Fruit fly (Drosophila melanogaster) whole organism, wandering third instar larva: ENCODE data around the gene brat.

Experiments
- Abd-B ChIP-seq: fragments of >200 bp; optimal IDR thresholded peaks from 2 replicates; lab custom pipeline; 2017; ENCODE audit warnings: missing biosample characterization, missing genetic modification characterization
- CG32264 ChIP-seq: fragments of 200-800 bp; sonication (Bioruptor generic); optimal IDR thresholded peaks from 2 replicates; lab custom pipeline; 2016; ENCODE audit warnings: missing biosample characterization, missing genetic modification characterization
- CG9705 ChIP-seq: fragments of 200-800 bp; sonication (Bioruptor generic); optimal IDR thresholded peaks from 2 replicates; lab custom pipeline; 2018; ENCODE audit warnings: missing biosample characterization, mild to moderate bottlenecking, missing genetic modification characterization
- CrebA ChIP-seq: fragments of 200-800 bp; sonication (Bioruptor generic); optimal IDR thresholded peaks from 2 replicates; lab custom pipeline; 2016; ENCODE audit warnings: missing biosample characterization, mild to moderate bottlenecking, missing genetic modification characterization, borderline replicate concordance
- Dfd ChIP-seq: fragments of >200 bp; optimal IDR thresholded peaks from 2 replicates; lab custom pipeline; 2017; ENCODE audit warnings: missing biosample characterization, missing genetic modification characterization
- Dif ChIP-seq: fragments of 200-275, 200-300 bp; sonication (Bioruptor generic); optimal IDR thresholded peaks from 2 replicates; lab custom pipeline; 2018; ENCODE audit warnings: missing biosample characterization, missing genetic modification characterization; ENCODE audit not compliant: partially characterized antibody
- GATAd ChIP-seq: sonication (Bioruptor generic); optimal IDR thresholded peaks from 2 replicates; lab custom pipeline; 2016; ENCODE audit warnings: missing biosample characterization, missing genetic modification characterization
- HLH106 ChIP-seq: fragments of 200-800 bp; optimal IDR thresholded peaks from 3 replicates; lab custom pipeline; 2019; ENCODE audit warnings: missing biosample characterization, mild to moderate bottlenecking, missing genetic modification characterization, moderate library complexity
- Hnf4 ChIP-seq: fragments of 200-800 bp; sonication (Bioruptor generic); optimal IDR thresholded peaks from 2 replicates; lab custom pipeline; 2016; ENCODE audit warnings: missing biosample characterization, mild to moderate bottlenecking, missing genetic modification characterization
- Hr78 ChIP-seq: fragments of >200 bp; optimal IDR thresholded peaks from 2 replicates; lab custom pipeline; 2017; ENCODE audit warnings: missing biosample characterization, missing genetic modification characterization
- Hr83 ChIP-seq: fragments of 200-300 bp; sonication (Bioruptor generic); optimal IDR thresholded peaks from 2 replicates; lab custom pipeline; 2016; ENCODE audit warnings: missing biosample characterization, mild to moderate bottlenecking, missing genetic modification characterization, moderate library complexity; ENCODE audit not compliant: poor library complexity, severe bottlenecking
- Jra ChIP-seq: sonication (Bioruptor generic); optimal IDR thresholded peaks from 2 replicates; lab custom pipeline; 2016; ENCODE audit warnings: missing biosample characterization, missing genetic modification characterization
- Mio ChIP-seq: sonication (Bioruptor generic); optimal IDR thresholded peaks from 2 replicates; lab custom pipeline; 2016; ENCODE audit warnings: missing biosample characterization, missing genetic modification characterization
- Myc ChIP-seq: fragments of >200 bp; optimal IDR thresholded peaks from 2 replicates; lab custom pipeline; 2017
- N ChIP-seq: fragments of >200 bp; optimal IDR thresholded peaks from 2 replicates; lab custom pipeline; 2018; ENCODE audit warnings: missing biosample characterization, missing external identifiers, missing genetic modification characterization
- OdsH ChIP-seq: fragments of 200-800 bp; sonication (Bioruptor generic); optimal IDR thresholded peaks from 2 replicates; lab custom pipeline; 2016; ENCODE audit warnings: missing biosample characterization, mild to moderate bottlenecking, missing genetic modification characterization
- Rel ChIP-seq, 2 experiments: fragments of 200-800 bp; sonication (Bioruptor generic) in 1 of 2; optimal IDR thresholded peaks; 2 replicates in 1 of 2; 3 replicates in 1 of 2; lab custom pipeline; 2016 to 2019; ENCODE audit warnings: mild to moderate bottlenecking in 2 of 2, missing biosample characterization in 2 of 2, missing genetic modification characterization in 2 of 2, moderate library complexity in 1 of 2
- Sp1 ChIP-seq: fragments of 200-800 bp; sonication (Bioruptor generic); optimal IDR thresholded peaks from 3 replicates; lab custom pipeline; 2019; ENCODE audit warnings: missing biosample characterization, mild to moderate bottlenecking, missing genetic modification characterization, moderate library complexity
- Vsx2 ChIP-seq: fragments of 200-300, 225-300 bp; sonication (Bioruptor generic); optimal IDR thresholded peaks from 2 replicates; lab custom pipeline; 2018; ENCODE audit warnings: missing biosample characterization, missing genetic modification characterization; ENCODE audit not compliant: partially characterized antibody
- br ChIP-seq: fragments of 200-800 bp; sonication (Bioruptor generic); optimal IDR thresholded peaks from 2 replicates; lab custom pipeline; 2016; ENCODE audit warnings: missing biosample characterization, missing genetic modification characterization
- brk ChIP-seq: fragments of 200-800 bp; sonication (Bioruptor generic); optimal IDR thresholded peaks from 2 replicates; lab custom pipeline; 2016; ENCODE audit warnings: missing biosample characterization, mild to moderate bottlenecking, missing genetic modification characterization
- dl ChIP-seq, 2 experiments: fragments of 175-275, 200-275 bp in 1 of 2; fragments of 200-275 bp in 1 of 2; sonication (Bioruptor generic); optimal IDR thresholded peaks; lab custom pipeline; 2018; ENCODE audit warnings: mild to moderate bottlenecking in 2 of 2, missing biosample characterization in 2 of 2, missing genetic modification characterization in 2 of 2, moderate library complexity in 2 of 2; ENCODE audit not compliant: partially characterized antibody in 2 of 2, insufficient read depth in 1 of 2
- dmrt93B ChIP-seq: fragments of 200-800 bp; sonication (Bioruptor generic); optimal IDR thresholded peaks from 2 replicates; lab custom pipeline; 2018; ENCODE audit warnings: missing biosample characterization, mild to moderate bottlenecking, missing genetic modification characterization
- dsf ChIP-seq: sonication (Bioruptor generic); optimal IDR thresholded peaks from 2 replicates; lab custom pipeline; 2016; ENCODE audit warnings: missing biosample characterization, missing genetic modification characterization, borderline replicate concordance
- ey ChIP-seq: fragments of 200-800 bp; sonication (Bioruptor generic); optimal IDR thresholded peaks from 2 replicates; lab custom pipeline; 2016; ENCODE audit warnings: missing biosample characterization, missing genetic modification characterization
- foxo ChIP-seq, 2 experiments: fragments of 200-800 bp; sonication (Bioruptor generic); optimal IDR thresholded peaks; 2 replicates in 1 of 2; 3 replicates in 1 of 2; lab custom pipeline; 2016 to 2017; ENCODE audit warnings: missing biosample characterization in 2 of 2, missing genetic modification characterization in 2 of 2
- fru ChIP-seq: fragments of 200-800 bp; sonication (Bioruptor generic); optimal IDR thresholded peaks from 3 replicates; lab custom pipeline; 2016; ENCODE audit warnings: missing biosample characterization, mild to moderate bottlenecking, missing genetic modification characterization
- h ChIP-seq: fragments of 200-800 bp; sonication (Bioruptor generic); optimal IDR thresholded peaks from 3 replicates; lab custom pipeline; 2016; ENCODE audit warnings: missing biosample characterization, mild to moderate bottlenecking, missing genetic modification characterization
- jim ChIP-seq: fragments of 175-275, 200-325 bp; sonication (Bioruptor generic); optimal IDR thresholded peaks from 2 replicates; lab custom pipeline; 2016; ENCODE audit warnings: missing biosample characterization, mild to moderate bottlenecking, missing genetic modification characterization
- lola ChIP-seq: fragments of >200 bp; optimal IDR thresholded peaks from 2 replicates; lab custom pipeline; 2017; ENCODE audit warnings: missing biosample characterization, missing genetic modification characterization
- pan ChIP-seq: fragments of >200 bp; optimal IDR thresholded peaks from 2 replicates; lab custom pipeline; 2017
- psq ChIP-seq: fragments of 200-800 bp; sonication (Bioruptor generic); optimal IDR thresholded peaks from 3 replicates; lab custom pipeline; 2017; ENCODE audit warnings: missing biosample characterization, mild to moderate bottlenecking, missing genetic modification characterization, moderate library complexity
- rgr ChIP-seq: fragments of 200-800 bp; sonication (Bioruptor generic); optimal IDR thresholded peaks from 3 replicates; lab custom pipeline; 2016; ENCODE audit warnings: missing biosample characterization, mild to moderate bottlenecking, missing genetic modification characterization
- sage ChIP-seq: fragments of 200-800 bp; sonication (Bioruptor generic); optimal IDR thresholded peaks from 2 replicates; lab custom pipeline; 2016; ENCODE audit warnings: missing biosample characterization, mild to moderate bottlenecking, missing genetic modification characterization
- sv ChIP-seq: fragments of 200-800 bp; sonication (Bioruptor generic); optimal IDR thresholded peaks from 3 replicates; lab custom pipeline; 2016; ENCODE audit warnings: missing biosample characterization, missing genetic modification characterization
- tai ChIP-seq: sonication (Bioruptor generic); optimal IDR thresholded peaks from 2 replicates; lab custom pipeline; 2016; ENCODE audit warnings: missing biosample characterization, missing genetic modification characterization
- usp ChIP-seq: fragments of >200 bp; optimal IDR thresholded peaks from 2 replicates; lab custom pipeline; 2017; ENCODE audit warnings: missing biosample characterization, missing genetic modification characterization
- woc ChIP-seq: sonication (Bioruptor generic); optimal IDR thresholded peaks from 2 replicates; lab custom pipeline; 2016; ENCODE audit warnings: missing biosample characterization, mild to moderate bottlenecking, missing genetic modification characterization

Gene brat

DNA sequence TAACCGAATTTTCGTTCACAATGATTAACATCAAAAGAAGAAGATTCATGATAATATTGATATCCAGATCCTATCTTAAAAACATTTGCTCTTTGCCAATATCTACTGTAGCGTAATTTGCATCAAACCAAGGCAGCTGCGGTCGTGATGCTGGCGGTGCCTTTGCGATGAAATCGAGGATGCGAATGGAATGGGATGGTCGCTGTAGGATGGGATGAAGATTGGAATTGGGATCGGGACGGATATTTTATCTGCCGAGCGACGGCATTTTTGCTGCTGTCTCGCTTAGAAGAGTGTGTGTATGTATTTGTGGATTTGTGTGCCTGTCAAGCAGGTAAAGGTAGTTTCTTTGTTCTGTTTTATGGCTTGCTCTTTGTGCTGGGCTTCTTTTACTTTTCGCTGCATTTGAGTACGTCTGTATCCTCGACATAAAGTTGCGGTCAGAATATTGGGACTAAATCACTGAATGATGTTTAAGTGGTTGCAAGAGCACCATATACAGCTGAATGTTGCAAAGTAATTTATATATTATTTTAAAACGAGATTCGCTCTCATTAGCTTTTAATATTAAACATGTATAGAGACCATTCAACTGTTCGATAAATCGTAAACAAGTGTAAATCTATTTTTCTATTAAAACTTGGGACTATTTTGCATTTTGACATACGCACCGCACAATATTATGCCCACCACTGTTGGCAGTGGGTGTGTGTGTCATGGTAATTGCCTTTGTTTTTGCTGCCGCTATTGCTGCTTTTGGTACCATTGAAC lies 28.9 kb downstream of the brat start (continued):
- no peak for TF ChIP-seq CG9705 (GFP tag; lab: Kevin White, UChicago)
- TF ChIP-seq Hr83 (GFP tag; lab: Kevin White, UChicago) = no peak
- TF ChIP-seq Vsx2 = no peak

DNA sequence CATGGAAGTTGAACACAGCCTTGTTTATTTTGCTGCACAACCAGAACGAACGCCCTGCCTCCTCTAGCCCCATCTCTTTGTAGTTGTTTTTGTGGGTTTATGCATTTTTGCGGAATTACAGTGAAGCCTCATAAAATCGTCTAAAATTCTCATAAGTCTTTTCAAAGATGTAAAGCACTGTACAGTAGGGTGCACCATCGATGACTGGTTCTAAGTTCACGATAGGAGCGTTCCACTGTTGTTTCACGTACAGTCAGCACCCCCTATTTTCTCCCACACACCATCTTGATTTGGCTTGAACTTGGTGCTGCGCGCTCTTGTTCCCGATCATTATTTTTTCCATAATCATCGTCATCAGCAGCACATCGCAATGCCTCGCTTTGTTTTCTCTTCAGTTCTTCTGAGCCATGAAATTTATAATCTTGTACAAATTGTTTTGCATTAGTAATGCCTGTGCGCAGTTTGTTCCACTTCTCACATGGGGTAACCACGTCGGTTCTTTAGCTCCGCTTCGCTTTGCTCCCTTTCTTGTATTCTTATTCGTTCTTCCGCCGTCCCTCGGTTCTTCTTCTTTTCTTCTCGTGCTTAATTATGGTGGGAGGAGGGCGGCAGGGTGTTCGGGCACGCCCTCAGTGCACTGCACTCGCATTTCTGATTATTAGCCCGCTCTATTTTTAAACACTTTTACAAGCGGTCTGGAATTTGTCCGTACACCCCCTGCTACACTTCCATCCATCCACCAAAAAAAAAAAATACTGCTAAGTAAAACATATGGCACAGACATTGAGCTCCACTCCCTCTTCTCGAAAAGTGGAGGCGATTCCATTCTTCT lies 29.7 kb downstream of the brat start:
- TF ChIP-seq Dif (GFP tag; lab: Kevin White, UChicago) = no peak
- TF ChIP-seq dmrt93B (GFP tag; lab: Kevin White, UChicago) = no peak
- no peak for TF ChIP-seq tai (GFP tag; lab: Kevin White, UChicago)
- TF ChIP-seq br (GFP tag; lab: Kevin White, UChicago) = no peak
- TF ChIP-seq Sp1 (GFP tag; lab: Kevin White, UChicago) = no peak
- TF ChIP-seq Mio (GFP tag; lab: Kevin White, UChicago) = no peak
- TF ChIP-seq Jra (GFP tag; lab: Kevin White, UChicago) = no peak
- no peak for TF ChIP-seq usp (GFP tag; lab: Kevin White, UChicago)
- TF ChIP-seq Abd-B (GFP tag; lab: Kevin White, UChicago) = no peak
- TF ChIP-seq fru (GFP tag; lab: Kevin White, UChicago) = peak; percentile 24
- TF ChIP-seq pan (lab: Kevin White, UChicago) = no peak
- TF ChIP-seq Hr83 (GFP tag; lab: Kevin White, UChicago) = no peak
- TF ChIP-seq Dfd (GFP tag; lab: Kevin White, UChicago) = no peak
- TF ChIP-seq lola = no peak
- no peak for TF ChIP-seq Rel (GFP tag; optimal IDR thresholded peaks at IDR 0.05; lab: Kevin White, UChicago)
- no peak for TF ChIP-seq Rel (tag; optimal IDR thresholded peaks at IDR 0.05; lab: Kevin White, UChicago)
- peak in 1 of 2 experiments; percentile 17 for TF ChIP-seq foxo (GFP tag; optimal IDR thresholded peaks at IDR 0.05; lab: Kevin White, UChicago)
- peak; percentile 87 for TF ChIP-seq psq (GFP tag; lab: Kevin White, UChicago)
- no peak for TF ChIP-seq h
- TF ChIP-seq Hnf4 (GFP tag; lab: Kevin White, UChicago) = no peak
- peak; percentile 3 for TF ChIP-seq HLH106 (tag; lab: Kevin White, UChicago)
- TF ChIP-seq ey (GFP tag; lab: Kevin White, UChicago) = no peak
- TF ChIP-seq sage = no peak
- no peak for TF ChIP-seq CG9705 (GFP tag; lab: Kevin White, UChicago)
- TF ChIP-seq Hr78 (GFP tag; lab: Kevin White, UChicago) = no peak
- no peak for TF ChIP-seq CrebA (GFP tag; lab: Kevin White, UChicago)
- peak; percentile 34 for TF ChIP-seq woc (GFP tag; lab: Kevin White, UChicago)
- no peak for TF ChIP-seq dl (GFP tag; optimal IDR thresholded peaks at IDR 0.05; lab: Kevin White, UChicago; ENCODE audit: insufficient read depth in 1 of 2, partially characterized antibody in 2 of 2)
- no peak for TF ChIP-seq Myc
- TF ChIP-seq brk = no peak
- peak; percentile 18 for TF ChIP-seq OdsH (GFP tag; lab: Kevin White, UChicago)
- no peak for TF ChIP-seq Vsx2
- TF ChIP-seq CG32264 (GFP tag; lab: Kevin White, UChicago) = no peak
- no peak for TF ChIP-seq rgr (GFP tag; lab: Kevin White, UChicago)
- TF ChIP-seq GATAd (GFP tag; lab: Kevin White, UChicago) = no peak
- no peak for TF ChIP-seq sv
- TF ChIP-seq dsf (GFP tag; lab: Kevin White, UChicago) = no peak
- no peak for TF ChIP-seq N (GFP tag; lab: Kevin White, UChicago)
- no peak for TF ChIP-seq jim
